Worm (Caenorhabditis elegans): ENCODE results near the gene npax-1.

ce11 chrII:7280584-7280983, 50.5 kb downstream of the npax-1 start:
- TF ChIP-seq nhr-237 (tag; optimal IDR thresholded peaks at IDR 0.05) (no peak), nhr-12 (tag; optimal IDR thresholded peaks at IDR 0.05) (no peak), ztf-11 (tag; optimal IDR thresholded peaks at IDR 0.05) (no peak), tbx-2 (tag; optimal IDR thresholded peaks at IDR 0.05) (no peak), lin-39 (tag; optimal IDR thresholded peaks at IDR 0.05) (no peak), nhr-77 (tag; optimal IDR thresholded peaks at IDR 0.05) (no peak), unc-39 (tag; optimal IDR thresholded peaks at IDR 0.05) (no peak), elt-1 (tag; optimal IDR thresholded peaks at IDR 0.05) (no peak), skn-1 (tag; optimal IDR thresholded peaks at IDR 0.05) (no peak), nhr-28 (tag; optimal IDR thresholded peaks at IDR 0.05) (no peak), ceh-82 (tag; optimal IDR thresholded peaks at IDR 0.05) (no peak), snpc-4 (tag; optimal IDR thresholded peaks at IDR 0.05) (no peak), nhr-67 (tag; optimal IDR thresholded peaks at IDR 0.05) (no peak), elt-3 (tag; optimal IDR thresholded peaks at IDR 0.05) (no peak)

All from whole organism, L3 larva.